Worm (Caenorhabditis elegans): Measurements from ENCODE around the gene npr-31.

DNA sequence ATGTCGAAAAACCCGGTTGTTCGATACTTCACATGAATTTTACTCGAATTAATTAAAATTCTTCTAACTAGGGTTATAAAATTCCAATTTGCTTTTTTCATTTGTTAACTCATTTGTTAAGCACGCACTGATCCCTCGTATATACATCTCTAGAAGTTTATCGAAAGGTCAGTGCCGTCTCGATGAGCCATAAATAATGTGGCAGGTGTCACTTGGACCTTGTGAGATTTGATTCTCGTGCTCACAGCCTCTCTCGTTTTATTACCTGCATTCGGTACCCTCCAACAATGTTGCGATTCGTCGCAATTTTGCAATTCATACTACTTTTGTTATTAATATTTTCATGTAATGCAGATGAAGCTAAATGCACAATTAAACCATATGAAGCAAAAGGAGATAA lies 28.1 kb upstream of the npr-31 start, which contains the start of gene spon-1:
- no peak for TF ChIP-seq pag-3 (tag; optimal IDR thresholded peaks at IDR 0.05; ENCODE audit: borderline replicate concordance)
- TF ChIP-seq nhr-11 (tag; optimal IDR thresholded peaks at IDR 0.05): no peak

Data from whole organism, late embryonic.